Worm (Caenorhabditis elegans): ENCODE results near the gene T24D5.4.
"Not testable (repeated sequence)": the region's sequence is repeated elsewhere in the genome, so short reads cannot be mapped to it uniquely, and the experiment has no call there.

Gene T24D5.4

ce11 chrX:12595217-12595616, 1.8 kb upstream of the T24D5.4 start:
- no peak for TF ChIP-seq hmg-11 (tag; optimal IDR thresholded peaks at IDR 0.05)
- TF ChIP-seq ztf-11 (tag; optimal IDR thresholded peaks at IDR 0.05) = no peak
- TF ChIP-seq ceh-9 (tag; optimal IDR thresholded peaks at IDR 0.05) = no peak
- no peak for TF ChIP-seq lin-39 (tag; optimal IDR thresholded peaks at IDR 0.05)
- TF ChIP-seq ama-1 (optimal IDR thresholded peaks at IDR 0.05) = no peak
- TF ChIP-seq jun-1 (tag; optimal IDR thresholded peaks at IDR 0.05) = no peak
- TF ChIP-seq fos-1 (tag; optimal IDR thresholded peaks at IDR 0.05) = no peak
- TF ChIP-seq nfya-1 (tag; optimal IDR thresholded peaks at IDR 0.05; ENCODE audit: insufficient read depth) = no peak
- no peak for TF ChIP-seq lin-15B (tag; optimal IDR thresholded peaks at IDR 0.05)
- TF ChIP-seq elt-1 (tag; optimal IDR thresholded peaks at IDR 0.05) = no peak
- no peak for TF ChIP-seq skn-1 (tag; optimal IDR thresholded peaks at IDR 0.05)
- TF ChIP-seq elt-2 (tag; optimal IDR thresholded peaks at IDR 0.05) = no peak
- TF ChIP-seq fkh-10 (GFP tag; optimal IDR thresholded peaks at IDR 0.05) = no peak
- TF ChIP-seq nhr-12 (tag; optimal IDR thresholded peaks at IDR 0.05) = no peak

DNA sequence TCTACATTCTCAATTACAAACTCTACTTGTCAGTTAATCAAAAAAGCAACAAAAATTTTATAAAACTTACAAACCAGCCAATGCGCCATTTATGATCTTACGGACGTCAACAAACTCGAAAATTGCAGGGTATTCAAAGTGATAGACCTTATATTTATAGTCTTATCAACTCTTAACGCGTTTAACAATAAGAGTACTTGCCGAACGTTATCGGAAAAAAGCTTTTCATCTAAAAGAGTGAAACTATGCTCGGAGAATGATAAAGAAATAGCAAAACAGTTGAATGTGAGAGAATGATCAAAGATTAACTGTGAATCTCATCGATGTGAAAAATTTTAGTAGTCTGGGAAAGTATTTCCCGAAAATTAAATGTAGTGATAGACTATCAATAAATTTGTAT, 1.0 kb upstream of the T24D5.4 start:
- peak; percentile 73 for TF ChIP-seq elt-2 (tag; optimal IDR thresholded peaks at IDR 0.05)
- TF ChIP-seq ZK546.5 (tag; optimal IDR thresholded peaks at IDR 0.05) = no peak
- no peak for TF ChIP-seq zag-1 (tag; optimal IDR thresholded peaks at IDR 0.05)
- TF ChIP-seq pqm-1 (tag; optimal IDR thresholded peaks at IDR 0.05) = peak; percentile 45

ce11 chrX:12602611-12603010, 5.6 kb downstream of the T24D5.4 start:
- no peak for TF ChIP-seq lsy-12 (tag; optimal IDR thresholded peaks at IDR 0.05)
- TF ChIP-seq fkh-10 (GFP tag; optimal IDR thresholded peaks at IDR 0.05) = no peak
- TF ChIP-seq nhr-12 (tag; optimal IDR thresholded peaks at IDR 0.05) = no peak
- TF ChIP-seq sea-2 (GFP tag; optimal IDR thresholded peaks at IDR 0.05) = no peak
- no peak for TF ChIP-seq pha-4 (tag; optimal IDR thresholded peaks at IDR 0.05)
- no peak for TF ChIP-seq lin-15B (tag; optimal IDR thresholded peaks at IDR 0.05)
- TF ChIP-seq unc-39 (tag; optimal IDR thresholded peaks at IDR 0.05) = no peak
- TF ChIP-seq nhr-25 (tag; optimal IDR thresholded peaks at IDR 0.05) = no peak
- TF ChIP-seq egl-27 (tag; optimal IDR thresholded peaks at IDR 0.05) = no peak
- no peak for TF ChIP-seq unc-62 (GFP tag; optimal IDR thresholded peaks at IDR 0.05)
- TF ChIP-seq elt-2 (tag; optimal IDR thresholded peaks at IDR 0.05) = no peak
- no peak for TF ChIP-seq hmg-11 (tag; optimal IDR thresholded peaks at IDR 0.05)
- no peak for TF ChIP-seq nhr-11 (tag; optimal IDR thresholded peaks at IDR 0.05)
- TF ChIP-seq nhr-23 (tag; optimal IDR thresholded peaks at IDR 0.05) = no peak
- no peak for TF ChIP-seq nhr-77 (tag; optimal IDR thresholded peaks at IDR 0.05)
- TF ChIP-seq egl-5 (tag; optimal IDR thresholded peaks at IDR 0.05) = no peak
- TF ChIP-seq nhr-237 (tag; optimal IDR thresholded peaks at IDR 0.05) = no peak
- no peak for TF ChIP-seq snpc-4 (tag; optimal IDR thresholded peaks at IDR 0.05)
- TF ChIP-seq ZK546.5 (tag; optimal IDR thresholded peaks at IDR 0.05) = no peak

DNA sequence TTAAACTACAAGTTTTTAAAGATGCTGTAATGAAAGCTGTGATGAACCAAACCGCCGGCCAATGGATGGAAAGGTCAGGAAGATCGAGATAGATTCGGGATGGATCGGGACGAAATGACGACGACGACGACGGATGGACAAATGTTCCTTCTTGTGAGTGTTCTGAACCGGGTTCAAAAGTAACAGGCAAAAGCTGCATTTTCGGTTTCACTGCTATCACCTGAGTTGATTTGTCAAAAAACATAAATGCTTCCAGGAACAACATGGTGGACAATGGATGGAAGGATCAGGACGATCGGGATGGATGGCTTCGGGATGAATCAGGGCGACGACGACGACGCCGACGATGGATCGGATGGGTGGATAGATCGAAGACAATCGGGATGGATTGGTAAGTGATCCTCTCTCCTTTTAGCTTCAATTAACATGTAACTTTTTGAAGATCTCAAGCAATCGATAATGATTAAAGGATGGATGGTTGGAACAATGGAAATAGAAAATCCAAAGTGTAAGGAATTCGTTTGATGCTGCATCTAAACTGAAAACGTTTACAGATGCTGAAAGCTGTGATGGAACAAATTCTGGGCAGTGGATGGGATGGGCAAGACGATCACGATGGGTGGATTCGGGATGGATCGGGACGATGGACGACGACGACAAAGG, 6.5 kb downstream of the T24D5.4 start, which contains the start of the genes T24D5.6 and R09A8.9:
TSS of gene T24D5.6 (plus strand) at position 301 of the 663 bp plus-strand sequence.
TSS of gene R09A8.9 (plus strand) at position 613 of the 663 bp plus-strand sequence.
- TF ChIP-seq mml-1 (tag; optimal IDR thresholded peaks at IDR 0.05) = no peak
- TF ChIP-seq skn-1 (tag; optimal IDR thresholded peaks at IDR 0.05) = no peak
- TF ChIP-seq ZK546.5 (tag; optimal IDR thresholded peaks at IDR 0.05) = no peak
- no peak for TF ChIP-seq ama-1 (optimal IDR thresholded peaks at IDR 0.05)
- TF ChIP-seq egl-5 (tag; optimal IDR thresholded peaks at IDR 0.05) = no peak
- no peak for TF ChIP-seq elt-2 (tag; optimal IDR thresholded peaks at IDR 0.05)
- TF ChIP-seq unc-39 (tag; optimal IDR thresholded peaks at IDR 0.05) = no peak
- TF ChIP-seq nhr-237 (tag; optimal IDR thresholded peaks at IDR 0.05) = no peak
- TF ChIP-seq lin-39 (tag; optimal IDR thresholded peaks at IDR 0.05) = no peak

DNA sequence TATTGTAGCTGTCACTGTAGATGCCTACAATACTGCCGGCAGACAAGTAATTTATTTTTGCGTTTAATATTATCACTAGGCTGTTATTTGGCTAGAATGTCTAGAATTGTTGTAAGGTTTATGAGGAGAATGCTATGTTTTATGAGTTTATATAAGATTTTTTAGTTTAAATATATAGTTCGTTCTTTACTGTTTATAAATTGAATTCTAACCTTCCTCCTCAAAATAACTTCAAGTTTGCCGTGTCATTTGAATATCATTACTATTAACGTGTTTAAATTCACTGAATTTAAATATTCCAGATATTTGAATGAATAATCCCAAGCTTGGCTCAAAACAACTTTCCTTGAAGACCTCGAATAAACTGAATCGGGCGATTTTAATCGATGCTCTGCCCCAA, 16.5 kb downstream of the T24D5.4 start, which contains the start of gene R09A8.1:
TSS of gene R09A8.1 (plus strand) at position 301 of the 400 bp plus-strand sequence.
- TF ChIP-seq nhr-12, ceh-82, ceh-16 (tag; optimal IDR thresholded peaks at IDR 0.05): not testable (repeated sequence)

All from whole organism, L3 larva.